Worm (Caenorhabditis elegans) whole organism, young adult: ENCODE data around the gene K09E2.2.

Experiments
- B0336.3 ChIP-seq: fragments of 200-800 bp; sonication (Bioruptor generic); IDR thresholded peaks from 2 replicates; pipeline ENCODE4 v1.3.6; 2022; ENCODE audit warnings: missing genetic modification characterization, missing compliant biosample characterization
- C06A6.2 ChIP-seq: fragments of 200-800 bp; sonication (Bioruptor generic); conservative IDR thresholded peaks from 2 replicates; pipeline ENCODE4 v1.3.6; 2022; ENCODE audit warnings: missing genetic modification characterization, missing compliant biosample characterization
- D2030.7 ChIP-seq: fragments of 200-800 bp; sonication (Bioruptor generic); IDR thresholded peaks from 2 replicates; pipeline ENCODE4 v1.3.6; 2022; ENCODE audit warnings: missing genetic modification reagents, missing genetic modification characterization, missing compliant biosample characterization
- F22D6.2 ChIP-seq: sonication (generic microtip); optimal IDR thresholded peaks from 2 replicates; lab custom pipeline; 2016; ENCODE audit warnings: mild to moderate bottlenecking, missing genetic modification characterization, missing compliant biosample characterization
- F49E8.2 ChIP-seq: sonication (generic microtip); optimal IDR thresholded peaks from 3 replicates; lab custom pipeline; 2017; ENCODE audit warnings: missing genetic modification characterization, mild to moderate bottlenecking, missing compliant biosample characterization, antibody characterized with exemption, moderate library complexity; ENCODE audit not compliant: insufficient read depth
- T26A5.8 ChIP-seq: sonication (generic microtip); optimal IDR thresholded peaks from 2 replicates; lab custom pipeline; 2016; ENCODE audit warnings: missing genetic modification characterization, missing compliant biosample characterization
- Y53F4B.3 ChIP-seq: fragments of 200-800 bp; sonication (Bioruptor generic); IDR thresholded peaks from 2 replicates; pipeline ENCODE4 v1.3.6; 2022; ENCODE audit warnings: missing genetic modification reagents, missing genetic modification characterization, missing compliant biosample characterization
- ama-1 ChIP-seq, 3 experiments: fragments of 150-350 bp in 1 of 3; sonication (generic microtip) in 2 of 3; optimal IDR thresholded peaks; 2 replicates each; lab custom pipeline; 2014 to 2018; ENCODE audit warnings: missing biosample characterization in 2 of 3, missing genetic modification characterization in 2 of 3, missing genetic modification reagents in 2 of 3
- attf-5 ChIP-seq: fragments of 200-800 bp; sonication (Bioruptor generic); optimal IDR thresholded peaks from 2 replicates; lab custom pipeline; 2018; ENCODE audit warnings: mild to moderate bottlenecking, missing genetic modification characterization, missing compliant biosample characterization
- attf-6 ChIP-seq: fragments of 200-800 bp; sonication (Bioruptor generic); IDR thresholded peaks from 2 replicates; pipeline ENCODE4 v1.3.6; 2022; ENCODE audit warnings: missing genetic modification reagents, missing genetic modification characterization, missing compliant biosample characterization
- bed-1 ChIP-seq: fragments of 200-800 bp; sonication (Bioruptor generic); IDR thresholded peaks from 2 replicates; pipeline ENCODE4 v1.3.6; 2022; ENCODE audit warnings: missing genetic modification reagents, missing genetic modification characterization, missing compliant biosample characterization
- ccch-3 ChIP-seq: fragments of 200-800 bp; sonication (Bioruptor generic); optimal IDR thresholded peaks from 2 replicates; lab custom pipeline; 2018; ENCODE audit warnings: mild to moderate bottlenecking, missing genetic modification characterization, missing compliant biosample characterization
- cebp-1 ChIP-seq, 2 experiments: fragments of 200-800 bp in 1 of 2; sonication (Bioruptor generic) in 1 of 2; sonication (generic microtip) in 1 of 2; IDR thresholded peaks in 1 of 2; optimal IDR thresholded peaks in 1 of 2; 2 replicates each; pipeline versions ENCODE4 v1.3.6 to Lab custom; 2017 to 2022; ENCODE audit warnings: missing compliant biosample characterization in 2 of 2, missing genetic modification characterization in 2 of 2, mild to moderate bottlenecking in 1 of 2, missing genetic modification reagents in 1 of 2, moderate library complexity in 1 of 2
- ceh-58 ChIP-seq: fragments of 200-800 bp; sonication (Bioruptor generic); IDR thresholded peaks from 2 replicates; pipeline ENCODE4 v1.3.6; 2022; ENCODE audit warnings: missing genetic modification characterization, missing compliant biosample characterization
- ceh-79 ChIP-seq: sonication (generic microtip); optimal IDR thresholded peaks from 2 replicates; lab custom pipeline; 2017; ENCODE audit warnings: mild to moderate bottlenecking, missing genetic modification characterization, missing compliant biosample characterization
- chd-7 ChIP-seq: sonication (generic microtip); optimal IDR thresholded peaks from 2 replicates; lab custom pipeline; 2016; ENCODE audit warnings: mild to moderate bottlenecking, missing genetic modification characterization, moderate library complexity, missing compliant biosample characterization
- dpff-1 ChIP-seq: sonication (generic microtip); optimal IDR thresholded peaks from 2 replicates; lab custom pipeline; 2017; ENCODE audit warnings: mild to moderate bottlenecking, missing genetic modification characterization, missing compliant biosample characterization
- dpl-1 ChIP-seq: fragments of 150-350 bp; optimal IDR thresholded peaks from 2 replicates; lab custom pipeline; 2014; ENCODE audit warnings: missing biosample characterization, missing genetic modification reagents, missing genetic modification characterization
- egl-18 ChIP-seq: fragments of 200-800 bp; sonication (Bioruptor generic); IDR thresholded peaks from 2 replicates; pipeline ENCODE4 v1.3.6; 2022; ENCODE audit warnings: missing genetic modification reagents, missing genetic modification characterization, missing compliant biosample characterization
- ekl-4 ChIP-seq: fragments of 200-800 bp; sonication (Bioruptor generic); IDR thresholded peaks from 2 replicates; pipeline ENCODE4 v1.3.6; 2022; ENCODE audit warnings: missing genetic modification reagents, missing genetic modification characterization, missing compliant biosample characterization
- fkh-3 ChIP-seq: sonication (generic microtip); optimal IDR thresholded peaks from 2 replicates; lab custom pipeline; 2016; ENCODE audit warnings: mild to moderate bottlenecking, missing genetic modification characterization, missing compliant biosample characterization
- him-1 ChIP-seq: sonication (generic microtip); optimal IDR thresholded peaks from 2 replicates; lab custom pipeline; 2016; ENCODE audit warnings: missing genotype, missing genetic modification reagents, missing genetic modification characterization, missing compliant biosample characterization
- hlh-12 ChIP-seq: sonication (generic microtip); optimal IDR thresholded peaks from 2 replicates; lab custom pipeline; 2016; ENCODE audit warnings: missing genetic modification characterization, missing compliant biosample characterization
- hmg-1.2 ChIP-seq: fragments of 200-800 bp; sonication (Bioruptor generic); IDR thresholded peaks from 2 replicates; pipeline ENCODE4 v1.3.6; 2022; ENCODE audit warnings: missing genetic modification reagents, missing genetic modification characterization, missing compliant biosample characterization
- hmg-20 ChIP-seq: fragments of 200-800 bp; sonication (Bioruptor generic); IDR thresholded peaks from 2 replicates; pipeline ENCODE4 v1.3.6; 2022; ENCODE audit warnings: missing genetic modification reagents, missing genetic modification characterization, missing compliant biosample characterization
- lag-1 ChIP-seq: fragments of 200-800 bp; sonication (Bioruptor generic); IDR thresholded peaks from 2 replicates; pipeline ENCODE4 v1.3.6; 2022; ENCODE audit warnings: missing genetic modification reagents, missing genetic modification characterization, missing compliant biosample characterization
- madf-8 ChIP-seq: fragments of 200-800 bp; sonication (Bioruptor generic); conservative IDR thresholded peaks from 2 replicates; pipeline ENCODE4 v1.3.6; 2022; ENCODE audit warnings: missing genetic modification reagents, missing genetic modification characterization, missing compliant biosample characterization
- mel-28 ChIP-seq: sonication (generic microtip); optimal IDR thresholded peaks from 2 replicates; lab custom pipeline; 2016; ENCODE audit warnings: borderline replicate concordance, mild to moderate bottlenecking, missing genetic modification characterization, missing compliant biosample characterization
- nhr-120 ChIP-seq: fragments of 200-800 bp; sonication (Bioruptor generic); IDR thresholded peaks from 2 replicates; pipeline ENCODE4 v1.3.6; 2022; ENCODE audit warnings: missing genetic modification characterization, missing compliant biosample characterization
- pha-4 ChIP-seq: fragments of 150-350 bp; sonication (generic microtip); optimal IDR thresholded peaks from 2 replicates; lab custom pipeline; 2014; ENCODE audit warnings: missing biosample characterization, missing genetic modification reagents, missing genetic modification characterization
- rcor-1 ChIP-seq: fragments of 200-800 bp; sonication (Bioruptor generic); IDR thresholded peaks from 2 replicates; pipeline ENCODE4 v1.3.6; 2022; ENCODE audit warnings: missing genetic modification reagents, missing genetic modification characterization, missing compliant biosample characterization
- repo-1 ChIP-seq: sonication (generic microtip); optimal IDR thresholded peaks from 2 replicates; lab custom pipeline; 2017; ENCODE audit warnings: mild to moderate bottlenecking, missing genetic modification characterization, missing compliant biosample characterization
- rpc-1 ChIP-seq, 2 experiments: fragments of 150-350 bp in 1 of 2; sonication (generic microtip) in 1 of 2; optimal IDR thresholded peaks; 2 replicates each; lab custom pipeline; 2014 to 2018; ENCODE audit warnings: missing biosample characterization in 1 of 2, missing genetic modification characterization in 1 of 2, missing genetic modification reagents in 1 of 2, missing genotype in 1 of 2
- snpc-1.3 ChIP-seq: sonication (generic microtip); optimal IDR thresholded peaks from 2 replicates; lab custom pipeline; 2017; ENCODE audit warnings: missing genetic modification characterization, mild to moderate bottlenecking, missing compliant biosample characterization, antibody characterized with exemption, moderate library complexity, missing genotype, missing genetic modification reagents; ENCODE audit not compliant: insufficient read depth
- sptf-2 ChIP-seq: fragments of 200-800 bp; sonication (Bioruptor generic); optimal IDR thresholded peaks from 2 replicates; lab custom pipeline; 2018; ENCODE audit warnings: mild to moderate bottlenecking, missing genetic modification characterization, missing compliant biosample characterization
- tbx-9 ChIP-seq: sonication (generic microtip); optimal IDR thresholded peaks from 2 replicates; lab custom pipeline; 2016; ENCODE audit warnings: borderline replicate concordance, missing genetic modification characterization, inconsistent platforms, missing compliant biosample characterization
- unc-130 ChIP-seq: sonication (generic microtip); optimal IDR thresholded peaks from 2 replicates; lab custom pipeline; 2016; ENCODE audit warnings: missing genetic modification reagents, missing genetic modification characterization, missing compliant biosample characterization
- xnd-1 ChIP-seq: sonication (generic microtip); optimal IDR thresholded peaks from 2 replicates; lab custom pipeline; 2016; ENCODE audit warnings: missing genotype, missing genetic modification reagents, missing genetic modification characterization, missing compliant biosample characterization
- zfh-2 ChIP-seq: fragments of 200-800 bp; sonication (Bioruptor generic); conservative IDR thresholded peaks from 2 replicates; pipeline ENCODE4 v1.3.6; 2022; ENCODE audit warnings: missing genetic modification reagents, missing genetic modification characterization, missing compliant biosample characterization

The K09E2.2 gene

ce11 chrX:8704830-8705229 lies 32.0 kb downstream of the K09E2.2 start:
- TF ChIP-seq attf-6 (GFP tag; lab: Robert Waterston, UW): no peak
- TF ChIP-seq hmg-20: no peak
- TF ChIP-seq ceh-79 (tag; lab: Kevin White, UChicago): no peak
- no peak for TF ChIP-seq ama-1 (optimal IDR thresholded peaks at IDR 0.05; lab: Kevin White, UChicago)
- no peak for TF ChIP-seq ama-1 (GFP tag; optimal IDR thresholded peaks at IDR 0.05; lab: Kevin White, UChicago)
- no peak for TF ChIP-seq bed-1 (GFP tag; lab: Robert Waterston, UW)
- no peak for TF ChIP-seq nhr-120 (GFP tag; lab: Robert Waterston, UW)
- no peak for TF ChIP-seq sptf-2 (GFP tag; lab: Kevin White, UChicago)
- no peak for TF ChIP-seq unc-130 (GFP tag; lab: Kevin White, UChicago)
- no peak for TF ChIP-seq snpc-1.3
- no peak for TF ChIP-seq repo-1 (tag; lab: Kevin White, UChicago)
- no peak for TF ChIP-seq xnd-1 (tag; lab: Kevin White, UChicago)
- TF ChIP-seq him-1 (tag; lab: Kevin White, UChicago): no peak

DNA sequence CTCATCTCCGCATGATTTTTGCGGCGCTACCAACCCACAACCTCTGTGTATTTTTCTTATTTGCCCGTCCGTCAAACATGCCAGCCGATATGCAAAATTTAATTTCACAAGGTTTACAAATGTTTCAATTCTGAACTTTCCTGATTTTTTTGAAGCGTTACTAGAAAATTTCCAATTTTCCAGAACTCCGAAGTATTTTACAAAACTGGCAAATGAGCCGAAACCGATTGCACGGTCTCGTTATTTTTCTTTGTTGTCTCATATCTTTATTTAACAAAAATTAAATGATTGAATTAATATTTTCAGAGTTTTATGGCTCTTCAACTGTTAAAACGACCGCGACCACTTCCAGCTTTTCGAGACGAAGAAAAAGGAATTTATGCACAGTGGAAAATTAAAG lies 35.2 kb downstream of the K09E2.2 start, which contains the start of gene F53A9.3:
Gene F53A9.3, plus strand, starts transcription at position 301 of the 400 bp plus-strand sequence.
- TF ChIP-seq F49E8.2 (no peak), C06A6.2 (GFP tag; lab: Robert Waterston, UW) (no peak), fkh-3 (tag; lab: Kevin White, UChicago) (no peak), D2030.7 (no peak), egl-18 (no peak), mel-28 (tag; lab: Kevin White, UChicago) (no peak), madf-8 (GFP tag; lab: Robert Waterston, UW) (no peak), lag-1 (GFP tag; lab: Robert Waterston, UW) (no peak), hmg-1.2 (no peak), zfh-2 (GFP tag; lab: Robert Waterston, UW) (no peak), F22D6.2 (tag; lab: Kevin White, UChicago) (no peak), ekl-4 (GFP tag; lab: Robert Waterston, UW) (no peak), ceh-58 (GFP tag; lab: Robert Waterston, UW) (no peak), attf-6 (GFP tag; lab: Robert Waterston, UW) (no peak), snpc-1.3 (no peak), hlh-12 (tag; lab: Kevin White, UChicago) (no peak)

ce11 chrX:8709424-8709823 lies 36.6 kb downstream of the K09E2.2 start, which contains the start of gene kreg-1:
TSS of gene kreg-1 (plus strand) at chrX:8709764.
- TF ChIP-seq chd-7 (tag; lab: Kevin White, UChicago): no peak
- no peak for TF ChIP-seq dpff-1 (tag; lab: Kevin White, UChicago)
- TF ChIP-seq B0336.3: no peak
- no peak for TF ChIP-seq pha-4 (tag; lab: Kevin White, UChicago)
- TF ChIP-seq hlh-12 (tag; lab: Kevin White, UChicago): no peak
- TF ChIP-seq T26A5.8 (tag; lab: Kevin White, UChicago): no peak
- TF ChIP-seq ekl-4 (GFP tag; lab: Robert Waterston, UW): no peak
- no peak for TF ChIP-seq Y53F4B.3 (GFP tag; lab: Robert Waterston, UW)
- TF ChIP-seq attf-5 (GFP tag; lab: Kevin White, UChicago): no peak
- no peak for TF ChIP-seq rcor-1 (GFP tag; lab: Robert Waterston, UW)
- TF ChIP-seq tbx-9 (tag; lab: Kevin White, UChicago): no peak
- TF ChIP-seq dpl-1 (GFP tag; lab: Kevin White, UChicago): no peak
- no peak for TF ChIP-seq ccch-3
- TF ChIP-seq cebp-1 (GFP tag; IDR thresholded peaks at IDR 0.05; lab: Robert Waterston, UW): no peak
- no peak for TF ChIP-seq cebp-1 (tag; optimal IDR thresholded peaks at IDR 0.05; lab: Kevin White, UChicago)
- no peak for TF ChIP-seq rpc-1 (optimal IDR thresholded peaks at IDR 0.05; lab: Kevin White, UChicago)
- TF ChIP-seq rpc-1 (tag; optimal IDR thresholded peaks at IDR 0.05; lab: Kevin White, UChicago): no peak
